Fruit fly (Drosophila melanogaster) whole organism, wandering third instar larva: ENCODE measurements around the gene hec.

Experiments
- CG32264 ChIP-seq: fragments of 200-800 bp; sonication (Bioruptor generic); optimal IDR thresholded peaks from 2 replicates; lab custom pipeline; 2016; ENCODE audit warnings: missing biosample characterization, missing genetic modification characterization
- Dfd ChIP-seq: fragments of >200 bp; optimal IDR thresholded peaks from 2 replicates; lab custom pipeline; 2017; ENCODE audit warnings: missing biosample characterization, missing genetic modification characterization
- Jra ChIP-seq: sonication (Bioruptor generic); optimal IDR thresholded peaks from 2 replicates; lab custom pipeline; 2016; ENCODE audit warnings: missing biosample characterization, missing genetic modification characterization
- Mio ChIP-seq: sonication (Bioruptor generic); optimal IDR thresholded peaks from 2 replicates; lab custom pipeline; 2016; ENCODE audit warnings: missing biosample characterization, missing genetic modification characterization
- dmrt93B ChIP-seq: fragments of 200-800 bp; sonication (Bioruptor generic); optimal IDR thresholded peaks from 2 replicates; lab custom pipeline; 2018; ENCODE audit warnings: missing biosample characterization, mild to moderate bottlenecking, missing genetic modification characterization
- h ChIP-seq: fragments of 200-800 bp; sonication (Bioruptor generic); optimal IDR thresholded peaks from 3 replicates; lab custom pipeline; 2016; ENCODE audit warnings: missing biosample characterization, mild to moderate bottlenecking, missing genetic modification characterization
- jim ChIP-seq: fragments of 175-275, 200-325 bp; sonication (Bioruptor generic); optimal IDR thresholded peaks from 2 replicates; lab custom pipeline; 2016; ENCODE audit warnings: missing biosample characterization, mild to moderate bottlenecking, missing genetic modification characterization
- rgr ChIP-seq: fragments of 200-800 bp; sonication (Bioruptor generic); optimal IDR thresholded peaks from 3 replicates; lab custom pipeline; 2016; ENCODE audit warnings: missing biosample characterization, mild to moderate bottlenecking, missing genetic modification characterization
- sv ChIP-seq: fragments of 200-800 bp; sonication (Bioruptor generic); optimal IDR thresholded peaks from 3 replicates; lab custom pipeline; 2016; ENCODE audit warnings: missing biosample characterization, missing genetic modification characterization
- usp ChIP-seq: fragments of >200 bp; optimal IDR thresholded peaks from 2 replicates; lab custom pipeline; 2017; ENCODE audit warnings: missing biosample characterization, missing genetic modification characterization

dm6 chrX:12947670-12948069 is 9.6 kb downstream of the hec start:
- TF ChIP-seq jim (GFP tag; lab: Kevin White, UChicago) = no peak
- no peak for TF ChIP-seq sv (GFP tag; lab: Kevin White, UChicago)
- no peak for TF ChIP-seq rgr (GFP tag; lab: Kevin White, UChicago)
- no peak for TF ChIP-seq usp (GFP tag; lab: Kevin White, UChicago)
- TF ChIP-seq CG32264 (GFP tag; lab: Kevin White, UChicago) = no peak
- TF ChIP-seq dmrt93B (GFP tag; lab: Kevin White, UChicago) = no peak
- TF ChIP-seq h (GFP tag; lab: Kevin White, UChicago) = no peak
- TF ChIP-seq Jra (GFP tag; lab: Kevin White, UChicago) = no peak
- TF ChIP-seq Dfd (GFP tag; lab: Kevin White, UChicago) = no peak
- TF ChIP-seq Mio (GFP tag; lab: Kevin White, UChicago) = no peak
